Worm (Caenorhabditis elegans) whole organism, L4/young adult: Measurements from ENCODE around the gene str-247.

Source experiments
- W03F9.2 ChIP-seq: fragments of 150-350 bp; optimal IDR thresholded peaks from 2 replicates; lab custom pipeline; 2014; ENCODE audit warnings: missing biosample characterization, missing genetic modification characterization
- dao-5 ChIP-seq: sonication (generic microtip); optimal IDR thresholded peaks from 2 replicates; lab custom pipeline; 2016; ENCODE audit warnings: missing genotype, missing genetic modification characterization, moderate library complexity, missing compliant biosample characterization
- him-1 ChIP-seq: sonication (generic microtip); optimal IDR thresholded peaks from 2 replicates; lab custom pipeline; 2016; ENCODE audit warnings: missing genotype, missing genetic modification reagents, missing genetic modification characterization, missing compliant biosample characterization

str-247 gene

DNA sequence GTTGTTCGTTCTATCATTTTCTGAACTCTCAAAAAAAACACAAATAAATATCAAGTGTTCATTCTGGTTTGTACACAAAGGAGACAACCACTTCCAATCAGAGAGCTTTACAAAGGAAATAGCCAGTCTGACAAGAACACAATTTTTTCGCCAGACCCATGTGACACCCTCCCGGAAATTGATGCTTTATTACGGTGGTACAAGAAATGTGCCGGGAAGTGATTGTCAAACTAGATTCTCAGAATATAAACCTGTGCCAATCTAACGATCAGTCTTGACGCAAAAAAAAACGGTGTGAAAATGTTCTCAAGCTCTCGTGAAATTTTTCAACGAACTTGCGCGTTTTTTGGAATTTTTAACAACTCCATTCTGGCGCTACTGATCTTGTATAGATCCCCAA lies at the start of gene str-247:
TSS of gene str-247 (plus strand) at position 301 of the 400 bp plus-strand sequence.
- TF ChIP-seq W03F9.2 (tag; lab: Kevin White, UChicago) (no peak), dao-5 (tag; lab: Kevin White, UChicago) (no peak), him-1 (tag; lab: Kevin White, UChicago) (no peak)

DNA sequence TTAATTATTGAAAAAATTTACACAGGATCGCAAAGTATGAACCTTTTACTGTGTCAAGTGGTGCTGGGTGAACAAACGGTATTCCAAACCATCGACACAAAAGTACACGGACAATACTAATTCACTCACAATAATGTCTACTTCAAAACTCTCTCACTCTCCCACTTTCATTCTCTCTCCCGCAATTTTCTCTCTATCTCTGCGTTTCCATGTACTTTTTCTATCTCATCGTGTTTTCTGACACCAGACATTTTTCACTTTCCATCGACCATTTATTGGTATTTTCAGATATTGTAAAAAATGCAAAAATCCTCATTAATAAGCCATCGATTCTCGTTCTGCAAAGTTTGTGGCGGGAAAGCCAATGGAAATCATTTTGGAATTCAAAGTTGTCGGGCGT lies 48.0 kb upstream of the str-247 start, which contains the start of gene nhr-156:
TSS of gene nhr-156 (plus strand) at position 266 of the 400 bp plus-strand sequence.
- no peak for TF ChIP-seq him-1 (tag; lab: Kevin White, UChicago)
- no peak for TF ChIP-seq W03F9.2 (tag; lab: Kevin White, UChicago)
- no peak for TF ChIP-seq dao-5 (tag; lab: Kevin White, UChicago)

- TF ChIP-seq dao-5 (tag; lab: Kevin White, UChicago) (no peak), him-1 (tag; lab: Kevin White, UChicago) (no peak), W03F9.2 (tag; lab: Kevin White, UChicago) (no peak)
Measured at ce11 chrV:3912472-3912871, 41.4 kb upstream of the str-247 start, which contains the start of gene srx-68. Gene srx-68 (plus strand): TSS chrV:3912772.

- TF ChIP-seq W03F9.2 (tag; lab: Kevin White, UChicago) (no peak), dao-5 (tag; lab: Kevin White, UChicago) (no peak), him-1 (tag; lab: Kevin White, UChicago) (no peak)
Measured at ce11 chrV:3913131-3913530, 40.7 kb upstream of the str-247 start.

DNA sequence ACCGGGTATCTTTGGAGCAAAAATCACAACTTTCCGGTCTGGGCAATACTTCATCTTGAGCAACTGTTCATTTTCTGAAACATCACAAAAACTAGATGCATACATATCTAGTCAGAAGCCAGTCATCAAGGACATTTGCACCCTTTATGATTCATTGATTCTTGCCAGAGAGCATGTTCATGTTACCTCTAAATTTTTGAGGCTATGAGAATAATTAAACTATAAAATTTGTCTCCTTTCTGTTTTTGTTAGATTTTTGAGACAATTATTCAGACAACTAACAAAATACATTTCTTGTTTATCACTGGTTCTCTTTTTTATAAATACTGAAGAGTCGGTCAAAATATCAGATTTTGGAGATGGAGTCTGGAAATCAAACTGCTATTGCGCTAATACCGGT lies 37.4 kb upstream of the str-247 start, which contains the start of gene srx-67:
TSS of gene srx-67 (plus strand) at position 301 of the 400 bp plus-strand sequence.
- TF ChIP-seq W03F9.2 (tag; lab: Kevin White, UChicago) (no peak), him-1 (tag; lab: Kevin White, UChicago) (no peak), dao-5 (tag; lab: Kevin White, UChicago) (no peak)

DNA sequence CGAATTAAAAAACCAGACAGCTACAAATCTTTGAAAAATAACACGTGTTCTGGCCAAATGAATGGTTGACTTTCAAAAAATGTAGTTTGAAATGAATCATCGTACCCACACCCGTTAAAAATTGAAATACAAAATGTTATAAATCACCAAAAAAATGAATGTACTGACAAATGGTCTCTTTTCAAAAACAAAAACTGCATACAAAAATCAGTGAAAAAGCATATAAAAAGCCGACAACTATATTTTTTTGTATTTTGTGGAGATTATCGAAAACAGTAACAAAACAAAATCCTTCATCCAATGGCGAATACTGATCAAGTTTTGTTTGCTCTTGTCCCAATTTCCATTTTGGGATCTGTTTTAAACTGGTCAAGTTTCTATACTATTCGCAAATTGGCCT lies 34.5 kb upstream of the str-247 start, which contains the start of gene srx-66:
TSS of gene srx-66 (plus strand) at position 301 of the 400 bp plus-strand sequence.
- TF ChIP-seq dao-5 (tag; lab: Kevin White, UChicago) = no peak
- no peak for TF ChIP-seq W03F9.2 (tag; lab: Kevin White, UChicago)
- TF ChIP-seq him-1 (tag; lab: Kevin White, UChicago) = no peak

DNA sequence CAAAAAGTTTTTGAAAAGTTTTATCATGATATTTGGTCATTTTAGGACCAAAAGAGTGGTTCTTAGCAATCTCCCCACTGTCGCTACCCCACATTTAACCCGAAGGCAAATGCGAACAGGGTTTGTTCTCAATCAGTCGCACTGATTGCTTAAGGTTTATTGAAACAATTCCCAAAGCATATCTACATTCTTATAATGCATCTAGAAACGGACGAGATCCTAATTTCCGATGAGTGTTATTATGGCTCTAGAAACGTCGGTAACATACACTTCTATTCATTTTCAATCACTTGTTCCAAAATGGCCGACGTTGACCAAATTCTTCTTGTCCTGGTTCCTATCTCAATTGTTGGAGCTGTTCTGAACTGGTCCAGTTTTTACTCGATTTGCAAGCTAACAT lies 32.2 kb upstream of the str-247 start, which contains the start of gene srx-65:
TSS of gene srx-65 (plus strand) at position 301 of the 400 bp plus-strand sequence.
- no peak for TF ChIP-seq dao-5 (tag; lab: Kevin White, UChicago)
- no peak for TF ChIP-seq him-1 (tag; lab: Kevin White, UChicago)
- no peak for TF ChIP-seq W03F9.2 (tag; lab: Kevin White, UChicago)

- TF ChIP-seq him-1 (tag; lab: Kevin White, UChicago) (no peak), W03F9.2 (tag; lab: Kevin White, UChicago) (no peak), dao-5 (tag; lab: Kevin White, UChicago) (no peak)
Measured at ce11 chrV:3922547-3922946, 31.3 kb upstream of the str-247 start.

DNA sequence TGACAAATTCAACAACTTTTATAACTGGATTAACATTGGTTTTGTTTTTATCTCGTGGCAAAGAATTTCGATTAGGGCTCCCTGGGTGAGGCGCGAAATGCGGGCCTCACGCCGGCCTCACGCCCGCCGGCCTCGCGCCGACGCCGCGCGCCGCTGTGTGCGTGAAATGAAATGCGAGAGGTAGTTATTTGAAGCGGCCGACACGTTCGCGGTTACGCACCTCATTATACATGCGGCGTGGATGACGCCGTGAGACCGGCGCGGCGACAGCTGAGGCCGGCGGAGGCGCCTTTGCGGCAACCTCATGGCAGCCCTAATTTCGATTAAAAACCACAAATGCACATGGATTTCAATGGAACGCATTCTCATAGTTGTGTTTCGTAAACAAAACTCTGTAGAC lies 26.3 kb upstream of the str-247 start:
- TF ChIP-seq W03F9.2 (tag; lab: Kevin White, UChicago) (no peak), dao-5 (tag; lab: Kevin White, UChicago) (no peak), him-1 (tag; lab: Kevin White, UChicago) (no peak)

- TF ChIP-seq dao-5 (tag; lab: Kevin White, UChicago) = no peak
- no peak for TF ChIP-seq W03F9.2 (tag; lab: Kevin White, UChicago)
- no peak for TF ChIP-seq him-1 (tag; lab: Kevin White, UChicago)
Measured at ce11 chrV:3929099-3929498, 24.7 kb upstream of the str-247 start, which contains the start of gene srx-64. Gene srx-64 (plus strand): TSS chrV:3929399.

- TF ChIP-seq dao-5 (tag; lab: Kevin White, UChicago) (no peak), W03F9.2 (tag; lab: Kevin White, UChicago) (no peak), him-1 (tag; lab: Kevin White, UChicago) (no peak)
Measured at ce11 chrV:3931326-3931725, 22.5 kb upstream of the str-247 start, which contains the start of gene srx-63. Gene srx-63 (plus strand): TSS chrV:3931626.

ce11 chrV:3935892-3936478 lies 17.9 kb upstream of the str-247 start, which contains the start of gene cyp-35A5:
Gene cyp-35A5 (plus strand): TSS chrV:3936326.
- TF ChIP-seq W03F9.2 (tag; lab: Kevin White, UChicago) = no peak
- TF ChIP-seq him-1 (tag; lab: Kevin White, UChicago) = no peak
- no peak for TF ChIP-seq dao-5 (tag; lab: Kevin White, UChicago)

ce11 chrV:3938789-3939188 lies 15.1 kb upstream of the str-247 start, which contains the start of gene cyp-35B1:
Gene cyp-35B1 (plus strand): TSS chrV:3939032.
- TF ChIP-seq him-1 (tag; lab: Kevin White, UChicago) (no peak), dao-5 (tag; lab: Kevin White, UChicago) (no peak), W03F9.2 (tag; lab: Kevin White, UChicago) (no peak)
